Worm (Caenorhabditis elegans): ENCODE measurements around the gene F25B5.6.

F25B5.6 gene

DNA sequence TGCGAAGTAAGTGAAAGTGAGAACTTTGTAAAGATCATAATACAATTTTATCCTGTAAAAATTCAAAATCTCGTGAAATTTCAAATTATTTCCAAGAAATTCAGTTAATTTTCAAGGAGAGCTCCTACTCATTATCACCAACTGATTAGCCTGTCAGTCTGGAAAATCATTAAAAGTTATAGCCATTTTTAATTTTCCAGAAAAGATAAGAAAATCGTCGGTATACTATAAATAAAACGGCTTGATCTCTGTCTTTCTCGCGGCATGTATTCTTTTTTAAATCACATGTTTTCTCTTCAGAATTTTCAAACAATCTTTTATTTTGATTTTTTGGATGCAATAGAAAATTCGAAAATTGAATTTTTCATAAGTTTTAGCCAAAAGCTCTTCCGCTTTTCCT is 453 bp upstream of the F25B5.6 start:
- no peak for TF ChIP-seq elt-1 (tag; optimal IDR thresholded peaks at IDR 0.05)
- no peak for TF ChIP-seq egl-27 (tag; optimal IDR thresholded peaks at IDR 0.05)
- peak; percentile 50 for TF ChIP-seq elt-2 (tag; optimal IDR thresholded peaks at IDR 0.05)

DNA sequence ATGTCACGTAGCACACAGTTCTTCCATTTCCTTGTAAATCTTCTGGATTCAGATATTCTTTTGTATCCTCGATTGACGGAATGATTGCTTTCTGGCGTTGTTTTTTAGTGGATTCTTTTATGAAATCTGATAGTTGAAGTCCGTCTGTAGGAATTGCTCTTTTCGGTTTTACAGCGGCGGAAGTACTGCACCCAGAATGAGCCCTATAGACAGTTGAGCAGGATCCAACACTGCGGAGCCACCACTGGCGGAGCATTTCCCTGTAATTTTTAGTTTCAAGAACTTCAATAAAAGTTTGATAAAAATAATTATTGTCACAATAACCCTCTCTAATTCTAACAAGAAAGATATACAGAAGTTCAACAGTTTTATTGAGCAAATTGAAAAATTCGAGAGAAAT is 2.7 kb downstream of the F25B5.6 start, which contains the start of gene F25B5.5:
Gene F25B5.5, minus strand, starts transcription at position 260 of the 400 bp plus-strand sequence.
- no peak for TF ChIP-seq unc-62 (GFP tag; optimal IDR thresholded peaks at IDR 0.05)
- no peak for TF ChIP-seq nhr-237 (tag; optimal IDR thresholded peaks at IDR 0.05)
- no peak for TF ChIP-seq nhr-77 (tag; optimal IDR thresholded peaks at IDR 0.05)
- TF ChIP-seq daf-12 (tag; optimal IDR thresholded peaks at IDR 0.05), result no peak
- TF ChIP-seq mml-1 (tag; optimal IDR thresholded peaks at IDR 0.05), result no peak
- no peak for TF ChIP-seq aly-2 (tag; optimal IDR thresholded peaks at IDR 0.05)
- no peak for TF ChIP-seq fkh-2 (tag; optimal IDR thresholded peaks at IDR 0.05)
- TF ChIP-seq ceh-82 (tag; optimal IDR thresholded peaks at IDR 0.05), result no peak
- peak; percentile 84 for TF ChIP-seq ama-1 (optimal IDR thresholded peaks at IDR 0.05)
- peak; percentile 1 for TF ChIP-seq nhr-43 (tag; optimal IDR thresholded peaks at IDR 0.05; ENCODE audit: poor library complexity, severe bottlenecking)
- no peak for TF ChIP-seq pqm-1 (tag; optimal IDR thresholded peaks at IDR 0.05)

DNA sequence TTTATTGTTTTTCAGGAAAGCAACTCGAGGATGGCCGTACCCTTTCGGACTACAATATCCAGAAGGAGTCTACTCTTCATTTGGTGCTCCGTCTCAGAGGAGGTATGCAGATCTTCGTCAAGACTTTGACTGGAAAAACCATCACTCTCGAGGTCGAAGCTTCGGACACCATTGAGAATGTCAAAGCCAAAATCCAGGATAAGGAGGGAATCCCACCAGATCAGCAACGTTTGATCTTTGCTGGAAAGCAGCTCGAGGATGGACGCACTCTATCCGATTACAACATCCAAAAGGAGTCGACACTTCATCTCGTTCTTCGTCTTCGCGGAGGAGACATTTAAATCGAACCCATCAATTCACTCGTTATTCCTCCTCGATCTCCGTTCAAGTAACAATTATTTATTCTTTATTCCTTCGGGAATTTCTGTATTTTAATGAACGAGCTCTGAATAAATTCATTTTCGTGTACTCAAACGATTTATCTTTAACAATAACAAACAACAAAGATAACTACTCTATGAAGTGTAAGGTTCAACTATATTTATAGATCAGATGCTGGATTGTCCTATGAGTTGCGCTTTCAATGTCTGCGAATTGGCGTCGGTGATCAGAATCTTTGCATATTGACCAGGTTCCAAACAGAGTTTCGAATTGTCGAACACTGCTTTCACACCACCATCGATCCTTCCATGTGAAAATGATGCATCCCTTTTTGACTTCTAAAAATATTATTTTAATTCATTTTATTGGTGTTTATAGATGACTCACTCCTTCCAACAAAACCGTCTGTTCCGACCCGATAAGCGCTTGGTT is 5.0 kb downstream of the F25B5.6 start:
- TF ChIP-seq nhr-25 (tag; optimal IDR thresholded peaks at IDR 0.05), result peak; percentile 32
- peak; percentile 83 for TF ChIP-seq ztf-4 (tag; optimal IDR thresholded peaks at IDR 0.05)
- no peak for TF ChIP-seq nhr-67 (tag; optimal IDR thresholded peaks at IDR 0.05)
- peak; percentile 98 for TF ChIP-seq ama-1 (optimal IDR thresholded peaks at IDR 0.05)
- TF ChIP-seq egl-5 (tag; optimal IDR thresholded peaks at IDR 0.05), result no peak
- TF ChIP-seq pqm-1 (tag; optimal IDR thresholded peaks at IDR 0.05), result no peak
- TF ChIP-seq tbx-2 (tag; optimal IDR thresholded peaks at IDR 0.05), result peak; percentile 70
- TF ChIP-seq R02D3.7 (tag; optimal IDR thresholded peaks at IDR 0.05), result peak; percentile 34
- peak; percentile 57 for TF ChIP-seq jun-1 (tag; optimal IDR thresholded peaks at IDR 0.05)
- peak; percentile 75 for TF ChIP-seq nhr-23 (tag; optimal IDR thresholded peaks at IDR 0.05)
- no peak for TF ChIP-seq nhr-11 (tag; optimal IDR thresholded peaks at IDR 0.05)
- TF ChIP-seq fkh-10 (GFP tag; optimal IDR thresholded peaks at IDR 0.05), result no peak
- peak; percentile 50 for TF ChIP-seq ceh-82 (tag; optimal IDR thresholded peaks at IDR 0.05)
- TF ChIP-seq elt-2 (tag; optimal IDR thresholded peaks at IDR 0.05), result peak; percentile 55
- TF ChIP-seq pha-4 (tag; optimal IDR thresholded peaks at IDR 0.05), result peak; percentile 23
- no peak for TF ChIP-seq lin-39 (tag; optimal IDR thresholded peaks at IDR 0.05)
- TF ChIP-seq elt-1 (tag; optimal IDR thresholded peaks at IDR 0.05), result peak; percentile 21
- TF ChIP-seq hmg-11 (tag; optimal IDR thresholded peaks at IDR 0.05), result peak; percentile 16
- TF ChIP-seq nhr-77 (tag; optimal IDR thresholded peaks at IDR 0.05), result no peak
- no peak for TF ChIP-seq nhr-237 (tag; optimal IDR thresholded peaks at IDR 0.05)
- peak; percentile 73 for TF ChIP-seq lsy-12 (tag; optimal IDR thresholded peaks at IDR 0.05)
- no peak for TF ChIP-seq ceh-16 (tag; optimal IDR thresholded peaks at IDR 0.05)
- peak; percentile 45 for TF ChIP-seq nfya-1 (tag; optimal IDR thresholded peaks at IDR 0.05; ENCODE audit: insufficient read depth)
- peak; percentile 92 for TF ChIP-seq nhr-43 (tag; optimal IDR thresholded peaks at IDR 0.05; ENCODE audit: poor library complexity, severe bottlenecking)

DNA sequence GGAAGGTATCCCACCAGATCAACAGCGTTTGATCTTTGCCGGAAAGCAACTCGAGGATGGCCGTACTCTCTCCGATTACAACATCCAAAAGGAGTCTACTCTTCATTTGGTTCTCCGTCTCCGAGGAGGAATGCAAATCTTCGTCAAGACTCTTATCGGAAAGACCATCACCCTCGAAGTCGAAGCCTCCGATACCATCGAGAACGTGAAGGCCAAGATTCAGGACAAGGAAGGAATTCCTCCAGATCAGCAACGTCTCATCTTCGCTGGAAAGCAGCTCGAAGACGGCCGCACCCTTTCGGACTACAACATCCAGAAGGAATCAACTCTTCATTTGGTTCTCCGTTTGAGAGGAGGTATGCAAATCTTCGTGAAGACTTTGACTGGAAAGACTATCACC is 6.4 kb downstream of the F25B5.6 start:
- no peak for TF ChIP-seq unc-62 (GFP tag; optimal IDR thresholded peaks at IDR 0.05)
- no peak for TF ChIP-seq unc-39 (tag; optimal IDR thresholded peaks at IDR 0.05)
- TF ChIP-seq ama-1 (optimal IDR thresholded peaks at IDR 0.05), result peak; percentile 90
- no peak for TF ChIP-seq daf-12 (tag; optimal IDR thresholded peaks at IDR 0.05)
- no peak for TF ChIP-seq nhr-67 (tag; optimal IDR thresholded peaks at IDR 0.05)

DNA sequence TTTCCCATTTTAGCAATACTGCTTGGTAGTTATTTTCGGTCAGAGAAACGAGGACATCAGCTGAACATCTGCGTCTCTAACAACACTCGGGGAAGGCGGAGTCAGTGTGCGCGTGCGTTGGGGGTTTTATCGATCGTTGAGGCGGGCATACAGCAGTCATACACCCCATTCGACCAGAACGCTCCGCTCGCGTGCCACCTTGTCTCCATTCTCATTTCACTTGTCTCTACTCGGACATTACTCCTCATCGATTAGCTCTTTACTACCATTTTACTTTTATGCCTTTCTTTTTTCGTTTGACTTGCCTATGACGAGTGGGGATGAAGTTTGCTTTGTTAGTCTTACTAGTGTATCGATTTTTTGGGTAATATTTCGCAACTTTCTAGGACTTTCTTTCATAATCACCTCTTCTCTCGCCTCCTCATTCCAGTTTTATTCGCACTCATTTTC is 8.0 kb downstream of the F25B5.6 start:
- TF ChIP-seq unc-62 (GFP tag; optimal IDR thresholded peaks at IDR 0.05) (no peak), R02D3.7 (tag; optimal IDR thresholded peaks at IDR 0.05) (peak; percentile 30), pqm-1 (tag; optimal IDR thresholded peaks at IDR 0.05) (peak; percentile 21), mml-1 (tag; optimal IDR thresholded peaks at IDR 0.05) (no peak), skn-1 (tag; optimal IDR thresholded peaks at IDR 0.05) (no peak), nhr-76 (tag; optimal IDR thresholded peaks at IDR 0.05) (no peak), tbx-2 (tag; optimal IDR thresholded peaks at IDR 0.05) (peak; percentile 12), nhr-11 (tag; optimal IDR thresholded peaks at IDR 0.05) (peak; percentile 31), nfya-1 (tag; optimal IDR thresholded peaks at IDR 0.05; ENCODE audit: insufficient read depth) (peak; percentile 78), ama-1 (optimal IDR thresholded peaks at IDR 0.05) (peak; percentile 97), snpc-4 (tag; optimal IDR thresholded peaks at IDR 0.05) (no peak), unc-39 (tag; optimal IDR thresholded peaks at IDR 0.05) (no peak), hmg-11 (tag; optimal IDR thresholded peaks at IDR 0.05) (peak; percentile 61), aly-2 (tag; optimal IDR thresholded peaks at IDR 0.05) (peak; percentile 2), mdl-1 (tag; optimal IDR thresholded peaks at IDR 0.05) (peak; percentile 78), zag-1 (tag; optimal IDR thresholded peaks at IDR 0.05) (no peak), ceh-28 (tag; optimal IDR thresholded peaks at IDR 0.05) (peak; percentile 87), ceh-9 (tag; optimal IDR thresholded peaks at IDR 0.05) (no peak), lin-39 (tag; optimal IDR thresholded peaks at IDR 0.05) (peak; percentile 95), jun-1 (tag; optimal IDR thresholded peaks at IDR 0.05) (peak; percentile 20), nhr-25 (tag; optimal IDR thresholded peaks at IDR 0.05) (peak; percentile 78), elt-2 (tag; optimal IDR thresholded peaks at IDR 0.05) (peak; percentile 52), nhr-237 (tag; optimal IDR thresholded peaks at IDR 0.05) (no peak), ceh-82 (tag; optimal IDR thresholded peaks at IDR 0.05) (no peak), nhr-67 (tag; optimal IDR thresholded peaks at IDR 0.05) (no peak), elt-3 (tag; optimal IDR thresholded peaks at IDR 0.05) (no peak), fkh-10 (GFP tag; optimal IDR thresholded peaks at IDR 0.05) (peak; percentile 78), daf-12 (tag; optimal IDR thresholded peaks at IDR 0.05) (no peak), nhr-23 (tag; optimal IDR thresholded peaks at IDR 0.05) (peak; percentile 63), egl-5 (tag; optimal IDR thresholded peaks at IDR 0.05) (peak; percentile 76)

All from whole organism, L3 larva.